Fruit fly (Drosophila melanogaster): Measurements from ENCODE around the gene CG8087.

Gene CG8087

dm6 chr3R:14564705-14565064, at the start of gene CG8087:
Gene CG8087 (minus strand): TSS chr3R:14564805.
- peak; percentile 26 for TF ChIP-seq svp (GFP tag)
- no peak for TF ChIP-seq Smox (GFP tag; optimal IDR thresholded peaks at IDR 0.05)
- no peak for TF ChIP-seq spab (GFP tag; optimal IDR thresholded peaks at IDR 0.05)

- TF ChIP-seq Gug (GFP tag; IDR thresholded peaks at IDR 0.05), result no peak
- TF ChIP-seq Sox14 (GFP tag; optimal IDR thresholded peaks at IDR 0.05), result no peak
- no peak for TF ChIP-seq lz (GFP tag; optimal IDR thresholded peaks at IDR 0.05)
- TF ChIP-seq Hr39 (GFP tag; optimal IDR thresholded peaks at IDR 0.05), result peak; percentile 18
- peak; percentile 46 for TF ChIP-seq Sox15 (GFP tag; optimal IDR thresholded peaks at IDR 0.05)
- peak; percentile 50 for TF ChIP-seq svp (GFP tag)
- TF ChIP-seq fkh (GFP tag; optimal IDR thresholded peaks at IDR 0.05), result peak; percentile 63
- TF ChIP-seq CG31627 (GFP tag; optimal IDR thresholded peaks at IDR 0.05), result peak; percentile 16
- TF ChIP-seq net (GFP tag; optimal IDR thresholded peaks at IDR 0.05), result peak; percentile 65
- TF ChIP-seq CG32006 (GFP tag; optimal IDR thresholded peaks at IDR 0.05), result peak; percentile 78
- peak; percentile 51; the same call in 1 of the 3 replicates for TF ChIP-seq eg (GFP tag; IDR thresholded peaks at IDR 0.05)
- peak; percentile 71 for TF ChIP-seq achi (GFP tag; optimal IDR thresholded peaks at IDR 0.05)
- peak in 1 of 2 experiments; percentile 60 for TF ChIP-seq ss (GFP tag; optimal IDR thresholded peaks at IDR 0.05)
- peak; percentile 59 for TF ChIP-seq acj6 (GFP tag; optimal IDR thresholded peaks at IDR 0.05)
- TF ChIP-seq CG10631 (GFP tag; optimal IDR thresholded peaks at IDR 0.05), result peak; percentile 39
- TF ChIP-seq vri (GFP tag; optimal IDR thresholded peaks at IDR 0.05), result peak; percentile 42
- TF ChIP-seq CG7368 (GFP tag; optimal IDR thresholded peaks at IDR 0.05), result no peak
- TF ChIP-seq Eip78C (GFP tag), result peak; percentile 79
- TF ChIP-seq CG6276 (GFP tag; optimal IDR thresholded peaks at IDR 0.05), result peak; percentile 31
- TF ChIP-seq dsx (GFP tag; optimal IDR thresholded peaks at IDR 0.05; ENCODE audit: poor library complexity, severe bottlenecking), result peak; percentile 27
- TF ChIP-seq Hr38 (GFP tag; optimal IDR thresholded peaks at IDR 0.05), result no peak
- TF ChIP-seq CG10669 (GFP tag; optimal IDR thresholded peaks at IDR 0.05), result peak; percentile 3
- peak; percentile 9 for TF ChIP-seq CG6808 (GFP tag; optimal IDR thresholded peaks at IDR 0.05)
- TF ChIP-seq esn (GFP tag; optimal IDR thresholded peaks at IDR 0.05), result peak; percentile 51
- TF ChIP-seq CG6163 (GFP tag; IDR thresholded peaks at IDR 0.05), result peak; percentile 36; the same call in 2 of the 3 replicates
- peak; percentile 68 for TF ChIP-seq CG34406 (GFP tag; optimal IDR thresholded peaks at IDR 0.05)
- TF ChIP-seq CG8319 (GFP tag; optimal IDR thresholded peaks at IDR 0.05), result no peak
- peak; percentile 35; the same call in 1 of the 2 replicates for TF ChIP-seq CG11294 (GFP tag; IDR thresholded peaks at IDR 0.05)
- TF ChIP-seq CG16779 (tag; optimal IDR thresholded peaks at IDR 0.05), result peak; percentile 3
- no peak for TF ChIP-seq cyc (GFP tag; optimal IDR thresholded peaks at IDR 0.05)
- TF ChIP-seq Lpt (GFP tag; optimal IDR thresholded peaks at IDR 0.05), result no peak
- no peak for TF ChIP-seq CG11762 (GFP tag; optimal IDR thresholded peaks at IDR 0.05; ENCODE audit: insufficient read depth)
- peak; percentile 55 for TF ChIP-seq Hr4 (GFP tag; optimal IDR thresholded peaks at IDR 0.05)
- no peak for TF ChIP-seq topi (GFP tag; optimal IDR thresholded peaks at IDR 0.05)
- peak; percentile 19 for TF ChIP-seq Sox102F (GFP tag; optimal IDR thresholded peaks at IDR 0.05)
- peak; percentile 37 for TF ChIP-seq CG4318 (GFP tag; optimal IDR thresholded peaks at IDR 0.05)
- peak; percentile 54 for TF ChIP-seq CG3032 (tag; optimal IDR thresholded peaks at IDR 0.05)
- no peak for TF ChIP-seq CG11902 (GFP tag; optimal IDR thresholded peaks at IDR 0.05)
- no peak for TF ChIP-seq CG1621 (tag; optimal IDR thresholded peaks at IDR 0.05)
- TF ChIP-seq Eip75B (GFP tag; optimal IDR thresholded peaks at IDR 0.05), result peak; percentile 9
- TF ChIP-seq CG3919 (GFP tag; optimal IDR thresholded peaks at IDR 0.05), result peak; percentile 21
- peak; percentile 74 for TF ChIP-seq CG15336 (GFP tag; IDR thresholded peaks at IDR 0.05)
- no peak for TF ChIP-seq Blimp-1 (GFP tag; optimal IDR thresholded peaks at IDR 0.05)
- TF ChIP-seq Smox (GFP tag; optimal IDR thresholded peaks at IDR 0.05), result peak; percentile 39
- peak; percentile 17 for TF ChIP-seq CG6792 (GFP tag; optimal IDR thresholded peaks at IDR 0.05)
- TF ChIP-seq Met (GFP tag; optimal IDR thresholded peaks at IDR 0.05), result peak; percentile 22
- peak; percentile 48 for TF ChIP-seq CG9139 (GFP tag; optimal IDR thresholded peaks at IDR 0.05)
Measured at dm6 chr3R:14608892-14609692, 44.5 kb upstream of the CG8087 start, which contains the start of gene CG14853. Gene CG14853 (plus strand): TSS chr3R:14609642.

Measured in whole organism, prepupa.